Worm (Caenorhabditis elegans) whole organism, midembryonic: ENCODE data around the gene clec-75.

Experiments
- cog-1 ChIP-seq: sonication (generic microtip); optimal IDR thresholded peaks from 2 replicates; lab custom pipeline; 2016; ENCODE audit warnings: missing genetic modification characterization, missing compliant biosample characterization
- flt-1 ChIP-seq: fragments of 200-800 bp; sonication (Bioruptor generic); IDR thresholded peaks from 2 replicates; pipeline ENCODE4 v1.3.6; 2022; ENCODE audit warnings: missing genetic modification characterization, missing compliant biosample characterization
- klf-2 ChIP-seq: fragments of 200-800 bp; sonication (Bioruptor generic); conservative IDR thresholded peaks from 2 replicates; pipeline ENCODE4 v1.3.6; 2022; ENCODE audit warnings: missing genetic modification reagents, missing genetic modification characterization, missing compliant biosample characterization
- med-1 ChIP-seq: sonication (generic microtip); optimal IDR thresholded peaks from 2 replicates; lab custom pipeline; 2017; ENCODE audit warnings: missing genetic modification characterization, mild to moderate bottlenecking, missing compliant biosample characterization, antibody characterized with exemption, missing genetic modification reagents; ENCODE audit not compliant: insufficient read depth
- ref-1 ChIP-seq: fragments of 200-800 bp; sonication (Bioruptor generic); conservative IDR thresholded peaks from 2 replicates; pipeline ENCODE4 v1.3.6; 2022; ENCODE audit warnings: missing genetic modification reagents, missing genetic modification characterization, missing compliant biosample characterization
- ztf-23 ChIP-seq: fragments of 200-800 bp; sonication (Bioruptor generic); IDR thresholded peaks from 2 replicates; pipeline ENCODE4 v1.3.6; 2022; ENCODE audit warnings: missing genetic modification reagents, missing genetic modification characterization, missing compliant biosample characterization
- ztf-29 ChIP-seq: fragments of 200-800 bp; sonication (Bioruptor generic); IDR thresholded peaks from 2 replicates; pipeline ENCODE4 v1.3.6; 2022; ENCODE audit warnings: missing genetic modification reagents, missing genetic modification characterization, missing compliant biosample characterization

ce11 chrIV:3926117-3926516 is 34.4 kb upstream of the clec-75 start, which contains the start of gene clec-68:
- no peak for TF ChIP-seq klf-2 (GFP tag; lab: Robert Waterston, UW)
- no peak for TF ChIP-seq flt-1 (GFP tag; lab: Robert Waterston, UW)
- TF ChIP-seq med-1 (GFP tag; lab: Kevin White, UChicago) = no peak
- TF ChIP-seq ztf-29 (GFP tag; lab: Robert Waterston, UW) = no peak
- no peak for TF ChIP-seq ref-1 (GFP tag; lab: Robert Waterston, UW)
- TF ChIP-seq cog-1 (tag; lab: Kevin White, UChicago) = no peak
- no peak for TF ChIP-seq ztf-23 (GFP tag; lab: Robert Waterston, UW)
